Fruit fly (Drosophila melanogaster) whole organism, prepupa: ENCODE measurements around the gene Agpat2.

Experiments used
- Blimp-1 ChIP-seq: fragments of 200-800 bp; sonication (Bioruptor generic); optimal IDR thresholded peaks from 3 replicates; lab custom pipeline; 2017; ENCODE audit warnings: missing biosample characterization, missing genetic modification characterization, mild to moderate bottlenecking, moderate library complexity, missing genetic modification reagents
- CG11762 ChIP-seq: fragments of 200-800 bp; sonication (Bioruptor generic); optimal IDR thresholded peaks from 3 replicates; lab custom pipeline; 2016; ENCODE audit warnings: missing biosample characterization, missing genetic modification characterization; ENCODE audit not compliant: insufficient read depth
- CG11902 ChIP-seq: fragments of 200-800 bp; sonication (Bioruptor generic); optimal IDR thresholded peaks from 3 replicates; lab custom pipeline; 2016; ENCODE audit warnings: missing biosample characterization, missing genetic modification characterization
- CG1621 ChIP-seq: fragments of 200-800 bp; sonication (Bioruptor generic); optimal IDR thresholded peaks from 3 replicates; lab custom pipeline; 2018; ENCODE audit warnings: missing biosample characterization, mild to moderate bottlenecking, missing genetic modification characterization
- CG3032 ChIP-seq: fragments of 200-800 bp; optimal IDR thresholded peaks from 2 replicates; lab custom pipeline; 2019; ENCODE audit warnings: missing biosample characterization, mild to moderate bottlenecking, missing genetic modification characterization, moderate library complexity
- CG31627 ChIP-seq: fragments of 200-800 bp; sonication (Bioruptor generic); optimal IDR thresholded peaks from 3 replicates; lab custom pipeline; 2016; ENCODE audit warnings: missing biosample characterization, missing genetic modification characterization
- CG32006 ChIP-seq: fragments of 200-800 bp; sonication (Bioruptor generic); optimal IDR thresholded peaks from 3 replicates; lab custom pipeline; 2017; ENCODE audit warnings: missing biosample characterization, mild to moderate bottlenecking, missing genetic modification characterization
- CG34406 ChIP-seq: fragments of 200-800 bp; sonication (Bioruptor generic); optimal IDR thresholded peaks from 3 replicates; lab custom pipeline; 2016; ENCODE audit warnings: missing biosample characterization, missing genetic modification characterization
- CG4318 ChIP-seq: fragments of 200-800 bp; sonication (Bioruptor generic); optimal IDR thresholded peaks from 3 replicates; lab custom pipeline; 2017; ENCODE audit warnings: missing biosample characterization, mild to moderate bottlenecking, missing genetic modification characterization
- CG6163 ChIP-seq: fragments of 200-800 bp; sonication (Bioruptor generic); IDR thresholded peaks from 3 replicates; pipeline ENCODE4 v1.3.6; 2022; ENCODE audit warnings: missing biosample characterization, missing genetic modification characterization
- CG6792 ChIP-seq: fragments of 200-800 bp; sonication (Bioruptor generic); optimal IDR thresholded peaks from 3 replicates; lab custom pipeline; 2016; ENCODE audit warnings: missing biosample characterization, missing genetic modification characterization
- CG6808 ChIP-seq: fragments of 200-800 bp; sonication (Bioruptor generic); optimal IDR thresholded peaks from 3 replicates; lab custom pipeline; 2017; ENCODE audit warnings: missing biosample characterization, missing genetic modification characterization, mild to moderate bottlenecking, moderate library complexity, missing genetic modification reagents
- CG6854 ChIP-seq: fragments of 200-800 bp; sonication (Bioruptor generic); optimal IDR thresholded peaks from 2 replicates; lab custom pipeline; 2017; ENCODE audit warnings: missing biosample characterization, mild to moderate bottlenecking, missing genetic modification characterization
- CG8319 ChIP-seq: fragments of 200-800 bp; sonication (Bioruptor generic); optimal IDR thresholded peaks from 3 replicates; lab custom pipeline; 2016; ENCODE audit warnings: missing biosample characterization, missing genetic modification characterization
- CG8632 ChIP-seq: fragments of 200-800 bp; sonication (Bioruptor generic); optimal IDR thresholded peaks from 3 replicates; lab custom pipeline; 2016; ENCODE audit warnings: missing biosample characterization, missing genetic modification characterization
- CG9139 ChIP-seq: fragments of 200-800 bp; sonication (Bioruptor generic); optimal IDR thresholded peaks from 3 replicates; lab custom pipeline; 2017; ENCODE audit warnings: missing biosample characterization, mild to moderate bottlenecking, missing genetic modification characterization
- Eip75B ChIP-seq: fragments of 200-800 bp; sonication (Bioruptor generic); optimal IDR thresholded peaks from 3 replicates; lab custom pipeline; 2016; ENCODE audit warnings: missing biosample characterization, missing genetic modification characterization
- Eip78C ChIP-seq: fragments of 200-800 bp; sonication (Bioruptor generic); peaks from one replicate; lab custom pipeline; 2016; ENCODE audit warnings: missing biosample characterization, missing genetic modification characterization
- Eip93F ChIP-seq: fragments of 200-800 bp; sonication (Bioruptor generic); optimal IDR thresholded peaks from 2 replicates; lab custom pipeline; 2016; ENCODE audit warnings: missing biosample characterization, mild to moderate bottlenecking, missing genetic modification characterization
- Ets21C ChIP-seq: fragments of 200-800 bp; sonication (Bioruptor generic); optimal IDR thresholded peaks from 3 replicates; lab custom pipeline; 2016; ENCODE audit warnings: missing biosample characterization, missing genetic modification characterization
- Ets96B ChIP-seq: fragments of 200-800 bp; optimal IDR thresholded peaks from 2 replicates; lab custom pipeline; 2019; ENCODE audit warnings: missing biosample characterization, mild to moderate bottlenecking, missing genetic modification characterization, moderate library complexity
- Hr38 ChIP-seq: sonication (Bioruptor generic); optimal IDR thresholded peaks from 2 replicates; lab custom pipeline; 2016; ENCODE audit warnings: missing biosample characterization, missing genetic modification characterization
- Hr39 ChIP-seq: fragments of 200-800 bp; sonication (Bioruptor generic); optimal IDR thresholded peaks from 2 replicates; lab custom pipeline; 2016; ENCODE audit warnings: missing biosample characterization, missing genetic modification characterization
- Hr4 ChIP-seq: fragments of 200-800 bp; sonication (Bioruptor generic); optimal IDR thresholded peaks from 3 replicates; lab custom pipeline; 2016; ENCODE audit warnings: missing biosample characterization, missing genetic modification characterization
- Lpt ChIP-seq: fragments of 200-800 bp; sonication (Bioruptor generic); optimal IDR thresholded peaks from 3 replicates; lab custom pipeline; 2016; ENCODE audit warnings: missing biosample characterization, missing genetic modification characterization
- Met ChIP-seq: fragments of 200-800 bp; sonication (Bioruptor generic); optimal IDR thresholded peaks from 3 replicates; lab custom pipeline; 2016; ENCODE audit warnings: missing biosample characterization, missing genetic modification characterization
- OdsH ChIP-seq: fragments of 200-800 bp; sonication (Bioruptor generic); optimal IDR thresholded peaks from 3 replicates; lab custom pipeline; 2016; ENCODE audit warnings: missing biosample characterization, missing genetic modification characterization
- Smox ChIP-seq: fragments of 200-800 bp; sonication (Bioruptor generic); optimal IDR thresholded peaks from 3 replicates; lab custom pipeline; 2016; ENCODE audit warnings: missing biosample characterization, missing genetic modification characterization
- Sox102F ChIP-seq: fragments of 200-800 bp; sonication (Bioruptor generic); optimal IDR thresholded peaks from 2 replicates; lab custom pipeline; 2016; ENCODE audit warnings: missing biosample characterization, mild to moderate bottlenecking, missing genetic modification characterization
- Sox15 ChIP-seq: fragments of 200-800 bp; sonication (Bioruptor generic); optimal IDR thresholded peaks from 3 replicates; lab custom pipeline; 2016; ENCODE audit warnings: missing biosample characterization, missing genetic modification characterization
- achi ChIP-seq: fragments of 200-800 bp; sonication (Bioruptor generic); optimal IDR thresholded peaks from 3 replicates; lab custom pipeline; 2016; ENCODE audit warnings: missing biosample characterization, missing genetic modification characterization
- dac ChIP-seq: fragments of 200-800 bp; sonication (Bioruptor generic); optimal IDR thresholded peaks from 2 replicates; lab custom pipeline; 2017; ENCODE audit warnings: missing biosample characterization, mild to moderate bottlenecking, missing genetic modification characterization
- dsx ChIP-seq: fragments of 200-800 bp; optimal IDR thresholded peaks from 3 replicates; lab custom pipeline; 2019; ENCODE audit warnings: missing biosample characterization, mild to moderate bottlenecking, missing genetic modification characterization, moderate library complexity; ENCODE audit not compliant: poor library complexity, severe bottlenecking
- eg ChIP-seq: fragments of 200-800 bp; sonication (Bioruptor generic); IDR thresholded peaks from 3 replicates; pipeline ENCODE4 v1.3.6; 2022; ENCODE audit warnings: missing biosample characterization, missing genetic modification characterization
- esn ChIP-seq: fragments of 200-800 bp; sonication (Bioruptor generic); optimal IDR thresholded peaks from 2 replicates; lab custom pipeline; 2016; ENCODE audit warnings: missing biosample characterization, mild to moderate bottlenecking, missing genetic modification characterization, moderate library complexity
- fd85E ChIP-seq: fragments of 200-800 bp; sonication (Bioruptor generic); optimal IDR thresholded peaks from 3 replicates; lab custom pipeline; 2016; ENCODE audit warnings: missing biosample characterization, missing genetic modification characterization
- fkh ChIP-seq: fragments of 200-800 bp; sonication (Bioruptor generic); optimal IDR thresholded peaks from 3 replicates; lab custom pipeline; 2017; ENCODE audit warnings: missing biosample characterization, mild to moderate bottlenecking, missing genetic modification characterization, moderate library complexity
- lz ChIP-seq: fragments of 200-800 bp; sonication (Bioruptor generic); optimal IDR thresholded peaks from 3 replicates; lab custom pipeline; 2016; ENCODE audit warnings: missing biosample characterization, missing genetic modification characterization
- net ChIP-seq: fragments of 200-800 bp; sonication (Bioruptor generic); optimal IDR thresholded peaks from 3 replicates; lab custom pipeline; 2016; ENCODE audit warnings: missing biosample characterization, missing genetic modification characterization
- pdm3 ChIP-seq: fragments of 200-800 bp; sonication (Bioruptor generic); optimal IDR thresholded peaks from 3 replicates; lab custom pipeline; 2016; ENCODE audit warnings: missing biosample characterization, missing genetic modification characterization
- spab ChIP-seq: fragments of 200-800 bp; sonication (Bioruptor generic); optimal IDR thresholded peaks from 2 replicates; lab custom pipeline; 2017; ENCODE audit warnings: missing biosample characterization, mild to moderate bottlenecking, missing genetic modification characterization, missing genetic modification reagents
- ss ChIP-seq, 2 experiments: fragments of 200-800 bp; sonication (Bioruptor generic); optimal IDR thresholded peaks; 2 replicates in 1 of 2; 3 replicates in 1 of 2; lab custom pipeline; 2017 to 2018; ENCODE audit warnings: mild to moderate bottlenecking in 2 of 2, missing biosample characterization in 2 of 2, missing genetic modification characterization in 2 of 2, moderate library complexity in 1 of 2
- svp ChIP-seq: fragments of 200-800 bp; sonication (Bioruptor generic); peaks from one replicate; lab custom pipeline; 2016; ENCODE audit warnings: missing biosample characterization, missing genetic modification characterization
- topi ChIP-seq: fragments of 200-800 bp; sonication (Bioruptor generic); optimal IDR thresholded peaks from 3 replicates; lab custom pipeline; 2016; ENCODE audit warnings: missing biosample characterization, missing genetic modification characterization

Agpat2 gene

DNA sequence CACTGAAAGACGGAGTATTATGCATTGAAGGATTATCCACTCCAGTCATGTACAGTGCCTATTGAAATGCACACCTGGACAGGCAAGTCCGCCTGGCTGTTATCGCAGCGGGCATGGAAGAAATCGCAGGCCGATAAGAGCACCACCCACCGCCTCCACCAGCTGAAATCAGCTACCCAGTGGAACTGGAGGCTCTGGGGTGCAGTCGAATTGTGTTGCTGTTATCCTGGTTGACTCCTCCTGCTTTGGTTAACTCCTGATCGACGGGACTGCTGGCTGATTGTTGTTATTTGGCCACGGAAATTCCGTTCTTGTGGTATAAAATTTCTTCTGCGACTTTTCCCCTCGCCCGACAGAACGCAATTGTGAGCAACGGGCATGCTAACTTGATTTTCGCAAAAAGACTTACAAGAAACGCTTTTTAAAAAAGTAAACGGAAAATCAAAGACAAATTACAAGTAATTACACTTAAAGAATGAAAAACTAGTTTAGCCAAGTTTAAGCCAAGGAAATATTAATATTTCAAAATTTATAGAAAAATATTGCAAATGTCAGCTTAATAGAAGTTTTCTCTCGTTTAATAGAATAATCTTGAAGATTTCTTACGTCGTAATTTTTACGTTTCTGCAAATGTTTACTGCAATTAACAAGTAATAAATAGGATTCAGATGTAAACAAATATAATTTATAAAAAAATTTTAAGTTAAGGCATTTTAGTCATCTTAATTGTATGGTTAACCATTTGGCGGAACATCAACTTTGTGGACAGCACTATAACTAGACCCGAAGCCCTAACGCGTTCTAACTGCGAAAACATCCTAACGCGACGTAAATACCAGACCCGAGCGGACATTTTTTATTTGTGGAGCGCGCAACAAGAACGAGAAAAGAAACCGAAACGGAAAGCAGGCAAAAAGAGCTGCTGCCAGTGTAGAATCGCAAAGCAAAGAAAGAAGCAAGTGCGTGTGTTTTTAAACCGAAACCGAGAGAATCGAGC lies 48.6 kb downstream of the Agpat2 start, which contains the start of the genes CG13398 and Akap200 (continued):
- peak; percentile 68; the same call in 1 of the 3 replicates for TF ChIP-seq CG6163 (GFP tag; lab: Robert Waterston, UW)
- TF ChIP-seq CG31627 (GFP tag; lab: Kevin White, UChicago): peak; percentile 47
- TF ChIP-seq Hr38 (GFP tag; lab: Kevin White, UChicago): no peak
- TF ChIP-seq pdm3 (GFP tag; lab: Kevin White, UChicago): no peak
- peak; percentile 34 for TF ChIP-seq CG8632
- no peak for TF ChIP-seq Sox15
- TF ChIP-seq Eip75B: peak; percentile 30
- no peak for TF ChIP-seq CG32006 (GFP tag; lab: Kevin White, UChicago)
- no peak for TF ChIP-seq Hr39 (GFP tag; lab: Kevin White, UChicago)
- TF ChIP-seq Ets96B: peak; percentile 25
- TF ChIP-seq fkh (GFP tag; lab: Kevin White, UChicago): peak; percentile 78
- TF ChIP-seq Met: peak; percentile 38
- peak; percentile 48 for TF ChIP-seq CG3032 (tag; lab: Kevin White, UChicago)
- TF ChIP-seq CG9139 (GFP tag; lab: Kevin White, UChicago): no peak
- peak; percentile 6 to 45 for TF ChIP-seq ss (GFP tag; optimal IDR thresholded peaks at IDR 0.05; lab: Kevin White, UChicago)
- TF ChIP-seq CG8319 (GFP tag; lab: Kevin White, UChicago): no peak
- TF ChIP-seq Ets21C (GFP tag; lab: Kevin White, UChicago): peak; percentile 12
- peak; percentile 53 for TF ChIP-seq CG34406 (GFP tag; lab: Kevin White, UChicago)
- no peak for TF ChIP-seq Blimp-1 (GFP tag; lab: Kevin White, UChicago)
- TF ChIP-seq dsx: peak; percentile 2
- peak; percentile 84 for TF ChIP-seq svp (GFP tag; lab: Kevin White, UChicago)
- TF ChIP-seq CG11902 (GFP tag; lab: Kevin White, UChicago): no peak
- TF ChIP-seq OdsH (GFP tag; lab: Kevin White, UChicago): no peak
- no peak for TF ChIP-seq CG11762
- peak; percentile 48 for TF ChIP-seq Hr4 (GFP tag; lab: Kevin White, UChicago)
- no peak for TF ChIP-seq CG1621 (tag; lab: Kevin White, UChicago)
- peak; percentile 46 for TF ChIP-seq net
- TF ChIP-seq CG6854: peak; percentile 41
- TF ChIP-seq topi (GFP tag; lab: Kevin White, UChicago): peak; percentile 24
- TF ChIP-seq CG6792: peak; percentile 7
- no peak for TF ChIP-seq CG4318 (GFP tag; lab: Kevin White, UChicago)
- peak; percentile 39 for TF ChIP-seq CG6808
- TF ChIP-seq Sox102F (GFP tag; lab: Kevin White, UChicago): peak; percentile 35
- no peak for TF ChIP-seq eg

DNA sequence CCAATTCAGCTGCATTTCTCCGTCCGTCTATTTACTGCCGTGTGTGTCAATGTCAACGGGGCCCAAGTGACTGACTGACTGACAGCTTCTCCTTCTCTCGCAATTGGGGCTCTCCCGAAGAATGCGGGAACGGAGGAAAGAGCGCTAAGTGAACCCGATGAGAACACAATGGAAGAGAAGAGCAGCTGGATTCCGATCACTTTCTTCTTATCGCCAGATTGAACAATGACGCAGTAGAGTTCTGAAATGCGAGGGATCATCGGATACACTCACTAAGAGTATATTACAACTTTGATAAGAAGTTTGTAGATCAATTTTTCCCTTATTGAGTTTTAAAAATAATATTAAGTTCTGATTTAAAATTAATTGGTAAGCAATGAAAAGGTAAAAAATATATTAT lies 52.3 kb downstream of the Agpat2 start, which contains the start of gene Naglu:
Gene Naglu (minus strand): TSS at position 339 of the 400 bp plus-strand sequence.
- TF ChIP-seq achi (GFP tag; lab: Kevin White, UChicago) (no peak), fd85E (no peak), Eip75B (peak; percentile 44), CG6854 (peak; percentile 0), Eip78C (GFP tag; lab: Kevin White, UChicago) (peak; percentile 74), spab (GFP tag; lab: Kevin White, UChicago) (no peak), Hr38 (GFP tag; lab: Kevin White, UChicago) (no peak), dac (GFP tag; lab: Kevin White, UChicago) (no peak), CG8319 (GFP tag; lab: Kevin White, UChicago) (no peak), ss (GFP tag; optimal IDR thresholded peaks at IDR 0.05; lab: Kevin White, UChicago) (no peak), CG6163 (GFP tag; lab: Robert Waterston, UW) (peak; percentile 15; the same call in 1 of the 3 replicates), Lpt (GFP tag; lab: Kevin White, UChicago) (no peak), lz (GFP tag; lab: Kevin White, UChicago) (no peak), svp (GFP tag; lab: Kevin White, UChicago) (peak; percentile 93), esn (GFP tag; lab: Kevin White, UChicago) (peak; percentile 53), Smox (GFP tag; lab: Kevin White, UChicago) (no peak), OdsH (GFP tag; lab: Kevin White, UChicago) (no peak), CG31627 (GFP tag; lab: Kevin White, UChicago) (peak; percentile 12), dsx (no peak), Blimp-1 (GFP tag; lab: Kevin White, UChicago) (peak; percentile 40), CG6792 (peak; percentile 46), CG9139 (GFP tag; lab: Kevin White, UChicago) (no peak), Eip93F (GFP tag; lab: Kevin White, UChicago) (no peak), CG6808 (no peak), CG8632 (peak; percentile 32)
